Worm (Caenorhabditis elegans): ENCODE data around the gene B0336.13.

B0336.13 gene

ce11 chrIII:5701491-5701890, 7.7 kb downstream of the B0336.13 start:
- TF ChIP-seq ceh-44 (GFP tag; IDR thresholded peaks at IDR 0.05) (no peak), ceh-82 (tag; optimal IDR thresholded peaks at IDR 0.05) (no peak), fos-1 (tag; optimal IDR thresholded peaks at IDR 0.05) (no peak), snpc-1.2 (GFP tag; IDR thresholded peaks at IDR 0.05) (no peak), mdt-29 (GFP tag; IDR thresholded peaks at IDR 0.05) (no peak)

ce11 chrIII:5705228-5705888, 11.5 kb downstream of the B0336.13 start, which contains the start of gene swp-1:
Gene swp-1 (minus strand): TSS chrIII:5705525.
- TF ChIP-seq tra-1 (GFP tag; IDR thresholded peaks at IDR 0.05) (no peak), snpc-1.2 (GFP tag; IDR thresholded peaks at IDR 0.05) (peak; percentile 48; the same call in 1 of the 2 replicates), lir-3 (tag; optimal IDR thresholded peaks at IDR 0.05) (no peak), dmd-6 (GFP tag; IDR thresholded peaks at IDR 0.05) (no peak), ztf-11 (tag; optimal IDR thresholded peaks at IDR 0.05) (no peak), zfp-3 (GFP tag; conservative IDR thresholded peaks at IDR 0.05) (0 out of 2 replicates have a peak, but pooled peaks have one; percentile 12), dmd-8 (GFP tag; IDR thresholded peaks at IDR 0.05) (0 out of 2 replicates have a peak, but pooled peaks have one; percentile 19), nhr-48 (tag; optimal IDR thresholded peaks at IDR 0.05) (no peak), nhr-237 (tag; optimal IDR thresholded peaks at IDR 0.05) (no peak), ceh-28 (tag; optimal IDR thresholded peaks at IDR 0.05) (no peak), zag-1 (tag; optimal IDR thresholded peaks at IDR 0.05) (no peak), rbr-2 (tag; optimal IDR thresholded peaks at IDR 0.05) (no peak), cey-2 (tag; optimal IDR thresholded peaks at IDR 0.05; ENCODE audit: borderline replicate concordance, insufficient read depth) (no peak), lim-7 (GFP tag; IDR thresholded peaks at IDR 0.05) (0 out of 2 replicates have a peak, but pooled peaks have one; percentile 6), F49E8.2 (tag; optimal IDR thresholded peaks at IDR 0.05; ENCODE audit: borderline replicate concordance) (peak; percentile 70), unc-130 (GFP tag; optimal IDR thresholded peaks at IDR 0.05) (peak; percentile 5), nhr-76 (tag; optimal IDR thresholded peaks at IDR 0.05) (no peak), R02D3.7 (tag; optimal IDR thresholded peaks at IDR 0.05) (peak; percentile 20), ctbp-1 (GFP tag; IDR thresholded peaks at IDR 0.05) (peak; percentile 35; the same call in 1 of the 2 replicates), hlh-30 (tag; optimal IDR thresholded peaks at IDR 0.05; ENCODE audit: insufficient read depth) (no peak), lin-38 (GFP tag; IDR thresholded peaks at IDR 0.05) (peak; percentile 48), hlh-11 (tag; optimal IDR thresholded peaks at IDR 0.05) (no peak), D1046.2 (GFP tag; IDR thresholded peaks at IDR 0.05) (no peak), fos-1 (tag; optimal IDR thresholded peaks at IDR 0.05) (no peak), pha-4 (GFP tag; IDR thresholded peaks at IDR 0.05) (no peak), pha-4 (tag; optimal IDR thresholded peaks at IDR 0.05) (no peak), arid-1 (GFP tag; conservative IDR thresholded peaks at IDR 0.05) (peak; percentile 70), hif-1 (tag; optimal IDR thresholded peaks at IDR 0.05) (no peak), Y105C5A.15 (GFP tag; IDR thresholded peaks at IDR 0.05) (peak; percentile 3; the same call in 1 of the 2 replicates), daf-19 (GFP tag; conservative IDR thresholded peaks at IDR 0.05) (no peak), Y48G9A.11 (GFP tag; IDR thresholded peaks at IDR 0.05) (peak; percentile 33; the same call in 1 of the 2 replicates), ama-1 (optimal IDR thresholded peaks at IDR 0.05) (peak; percentile 51), unc-62 (GFP tag; optimal IDR thresholded peaks at IDR 0.05 in 1 of 2) (peak in 1 of 2 experiments; percentile 72), unc-62 (tag; optimal IDR thresholded peaks at IDR 0.05) (no peak), aha-1 (tag) (peak; percentile 59), aly-2 (tag; optimal IDR thresholded peaks at IDR 0.05) (no peak), nhr-6 (tag; optimal IDR thresholded peaks at IDR 0.05) (no peak), lin-15B (tag; optimal IDR thresholded peaks at IDR 0.05) (no peak)
